Fruit fly (Drosophila melanogaster) whole organism, embryonic: ENCODE data around the gene CG7634.

Experiments
- CG11247 ChIP-seq: fragments of 200-800 bp; sonication (Bioruptor generic); IDR thresholded peaks from 2 replicates; pipeline ENCODE4 v1.3.6; 2022; ENCODE audit warnings: missing biosample characterization, missing genetic modification characterization
- CG11398 ChIP-seq: fragments of 200-800 bp; sonication (Bioruptor generic); optimal IDR thresholded peaks from 2 replicates; lab custom pipeline; 2016; ENCODE audit warnings: missing biosample characterization, missing genetic modification characterization
- CG11696 ChIP-seq: fragments of 200-800 bp; sonication (Bioruptor generic); IDR thresholded peaks from 2 replicates; pipeline ENCODE4 v1.3.6; 2022; ENCODE audit warnings: missing biosample characterization, missing genetic modification characterization
- CG12219 ChIP-seq: fragments of 200-800 bp; sonication (Bioruptor generic); optimal IDR thresholded peaks from 3 replicates; lab custom pipeline; 2018; ENCODE audit warnings: missing biosample characterization, mild to moderate bottlenecking, missing genetic modification characterization
- CG12391 ChIP-seq: fragments of 200-800 bp; sonication (Bioruptor generic); optimal IDR thresholded peaks from 3 replicates; lab custom pipeline; 2018; ENCODE audit warnings: missing biosample characterization, mild to moderate bottlenecking, missing genetic modification characterization, moderate library complexity
- CG13296 ChIP-seq: fragments of 200-800 bp; sonication (Bioruptor generic); optimal IDR thresholded peaks from 3 replicates; lab custom pipeline; 2018; ENCODE audit warnings: missing biosample characterization, mild to moderate bottlenecking, missing genetic modification characterization
- CG14050 ChIP-seq: fragments of 200-800 bp; sonication (Bioruptor generic); IDR thresholded peaks from 3 replicates; pipeline ENCODE4 v1.3.6; 2022; ENCODE audit warnings: missing biosample characterization, missing genetic modification characterization
- CG14441 ChIP-seq: fragments of 200-800 bp; sonication (Bioruptor generic); IDR thresholded peaks from 2 replicates; pipeline ENCODE4 v1.3.6; 2022; ENCODE audit warnings: missing biosample characterization, missing genetic modification characterization
- CG18011 ChIP-seq: fragments of 200-800 bp; sonication (Bioruptor generic); optimal IDR thresholded peaks from 2 replicates; lab custom pipeline; 2017; ENCODE audit warnings: missing biosample characterization, missing genetic modification characterization, mild to moderate bottlenecking, moderate library complexity, missing genotype
- CG18764 ChIP-seq: fragments of 200-800 bp; sonication (Bioruptor generic); optimal IDR thresholded peaks from 3 replicates; lab custom pipeline; 2016; ENCODE audit warnings: missing biosample characterization, missing genetic modification characterization
- CG42726 ChIP-seq: fragments of 200-800 bp; sonication (Bioruptor generic); IDR thresholded peaks from 2 replicates; pipeline ENCODE4 v1.3.6; 2022; ENCODE audit warnings: missing biosample characterization, missing genetic modification characterization; ENCODE audit not compliant: partially characterized antibody
- CG6791 ChIP-seq: fragments of 200-800 bp; sonication (Bioruptor generic); IDR thresholded peaks from 3 replicates; pipeline ENCODE4 v1.3.6; 2022; ENCODE audit warnings: missing biosample characterization, missing genetic modification characterization; ENCODE audit not compliant: partially characterized antibody
- CG7556 ChIP-seq: fragments of 200-800 bp; sonication (Bioruptor generic); optimal IDR thresholded peaks from 2 replicates; lab custom pipeline; 2017; ENCODE audit warnings: missing biosample characterization, mild to moderate bottlenecking, missing genetic modification characterization
- CG9437 ChIP-seq: fragments of 200-800 bp; sonication (Bioruptor generic); optimal IDR thresholded peaks from 2 replicates; lab custom pipeline; 2018; ENCODE audit warnings: missing biosample characterization, mild to moderate bottlenecking, missing genetic modification characterization
- Camta ChIP-seq: fragments of 200-800 bp; sonication (Bioruptor generic); optimal IDR thresholded peaks from 2 replicates; lab custom pipeline; 2016; ENCODE audit warnings: missing biosample characterization, missing genetic modification characterization
- Dip2 ChIP-seq: fragments of 200-800 bp; sonication (Bioruptor generic); IDR thresholded peaks from 2 replicates; pipeline ENCODE4 v1.3.6; 2022; ENCODE audit warnings: missing biosample characterization, missing genetic modification characterization
- Dp ChIP-seq: fragments of 200-800 bp; sonication (Bioruptor generic); optimal IDR thresholded peaks from 2 replicates; lab custom pipeline; 2018; ENCODE audit warnings: missing biosample characterization, mild to moderate bottlenecking, missing genetic modification characterization, moderate library complexity
- Drgx ChIP-seq: fragments of 200-800 bp; sonication (Bioruptor generic); IDR thresholded peaks from 2 replicates; pipeline ENCODE4 v1.3.6; 2022; ENCODE audit warnings: missing biosample characterization, missing genetic modification characterization
- Gug ChIP-seq: fragments of 200-800 bp; sonication (Bioruptor generic); IDR thresholded peaks from 4 replicates; pipeline ENCODE4 v1.3.6; 2022; ENCODE audit warnings: missing biosample characterization, missing genetic modification characterization
- Jarid2 ChIP-seq: fragments of 200-800 bp; sonication (Bioruptor generic); optimal IDR thresholded peaks from 3 replicates; lab custom pipeline; 2017; ENCODE audit warnings: mild to moderate bottlenecking, missing biosample characterization, missing genetic modification reagents, missing genetic modification characterization
- MTF-1 ChIP-seq: fragments of 200-800 bp; sonication (Bioruptor generic); optimal IDR thresholded peaks from 2 replicates; lab custom pipeline; 2018; ENCODE audit warnings: missing biosample characterization, mild to moderate bottlenecking, missing genetic modification characterization, borderline replicate concordance
- Mad ChIP-seq: fragments of 200-800 bp; sonication (Bioruptor generic); optimal IDR thresholded peaks from 2 replicates; lab custom pipeline; 2016; ENCODE audit warnings: missing biosample characterization, missing genetic modification characterization
- Med ChIP-seq: fragments of 200-800 bp; sonication (Bioruptor generic); peaks from one replicate; lab custom pipeline; 2016; ENCODE audit warnings: missing biosample characterization, missing genetic modification characterization, mild to moderate bottlenecking, inconsistent platforms, moderate library complexity
- Pdp1 ChIP-seq, 2 experiments: fragments of 200-800 bp; sonication (Bioruptor generic); optimal IDR thresholded peaks; 3 replicates each; lab custom pipeline; 2016; ENCODE audit warnings: missing biosample characterization in 2 of 2, missing genetic modification characterization in 2 of 2, mild to moderate bottlenecking in 1 of 2, moderate library complexity in 1 of 2
- Sox100B ChIP-seq: fragments of 200-800 bp; sonication (Bioruptor generic); optimal IDR thresholded peaks from 3 replicates; lab custom pipeline; 2018; ENCODE audit warnings: missing biosample characterization, mild to moderate bottlenecking, missing genetic modification characterization
- aop ChIP-seq: fragments of 200-800 bp; sonication (Bioruptor generic); IDR thresholded peaks from 2 replicates; pipeline ENCODE4 v1.3.6; 2022; ENCODE audit warnings: missing biosample characterization, missing genetic modification characterization
- ase ChIP-seq: fragments of 200-800 bp; sonication (Bioruptor generic); IDR thresholded peaks from 3 replicates; pipeline ENCODE4 v1.3.6; 2022; ENCODE audit warnings: missing biosample characterization, missing genetic modification characterization
- ash1 ChIP-seq: fragments of 200-800 bp; sonication (Bioruptor generic); optimal IDR thresholded peaks from 2 replicates; lab custom pipeline; 2018; ENCODE audit warnings: missing biosample characterization, mild to moderate bottlenecking, missing genetic modification characterization
- az2 ChIP-seq: fragments of 200-800 bp; sonication (Bioruptor generic); optimal IDR thresholded peaks from 3 replicates; lab custom pipeline; 2016; ENCODE audit warnings: missing biosample characterization, missing genetic modification characterization
- caup ChIP-seq: fragments of 200-800 bp; sonication (Bioruptor generic); optimal IDR thresholded peaks from 3 replicates; lab custom pipeline; 2017; ENCODE audit warnings: missing biosample characterization, mild to moderate bottlenecking, missing genetic modification characterization, moderate library complexity; ENCODE audit not compliant: severe bottlenecking
- chif ChIP-seq, 2 experiments: fragments of 200-800 bp; sonication (Bioruptor generic); optimal IDR thresholded peaks; 3 replicates each; lab custom pipeline; 2016; ENCODE audit warnings: missing biosample characterization in 2 of 2, missing genetic modification characterization in 2 of 2
- chn ChIP-seq: fragments of 200-800 bp; sonication (Bioruptor generic); optimal IDR thresholded peaks from 2 replicates; lab custom pipeline; 2016; ENCODE audit warnings: missing biosample characterization, missing genetic modification characterization
- dysf ChIP-seq: fragments of 200-800 bp; sonication (Bioruptor generic); IDR thresholded peaks from 3 replicates; pipeline ENCODE4 v1.3.6; 2022; ENCODE audit warnings: missing biosample characterization, missing genetic modification characterization
- fru ChIP-seq: fragments of >200 bp; optimal IDR thresholded peaks from 2 replicates; lab custom pipeline; 2017
- gem ChIP-seq: fragments of 200-800 bp; sonication (Bioruptor generic); optimal IDR thresholded peaks from 2 replicates; lab custom pipeline; 2019; ENCODE audit warnings: missing biosample characterization, mild to moderate bottlenecking, missing genetic modification characterization, moderate library complexity
- ham ChIP-seq: fragments of 200-800 bp; sonication (Bioruptor generic); IDR thresholded peaks from 2 replicates; pipeline ENCODE4 v1.3.6; 2022; ENCODE audit warnings: missing biosample characterization, missing genetic modification characterization
- insv ChIP-seq, 2 experiments: fragments of 200-800 bp; sonication (Bioruptor generic); optimal IDR thresholded peaks; 3 replicates each; lab custom pipeline; 2016 to 2018; ENCODE audit warnings: missing biosample characterization in 2 of 2, missing genetic modification characterization in 2 of 2
- kay ChIP-seq: fragments of 200-800 bp; sonication (Bioruptor generic); optimal IDR thresholded peaks from 2 replicates; lab custom pipeline; 2016; ENCODE audit warnings: missing biosample characterization, missing genetic modification characterization
- ken ChIP-seq: fragments of 200-800 bp; sonication (Bioruptor generic); IDR thresholded peaks from 3 replicates; pipeline ENCODE4 v1.3.6; 2022; ENCODE audit warnings: missing biosample characterization, missing genetic modification characterization
- lilli ChIP-seq: fragments of 200-800 bp; sonication (Bioruptor generic); optimal IDR thresholded peaks from 3 replicates; lab custom pipeline; 2016; ENCODE audit warnings: missing biosample characterization, missing genetic modification characterization
- mam ChIP-seq: fragments of 200-800 bp; sonication (Bioruptor generic); optimal IDR thresholded peaks from 3 replicates; lab custom pipeline; 2016; ENCODE audit warnings: missing biosample characterization, missing genetic modification characterization
- psq ChIP-seq: fragments of 200-800 bp; sonication (Bioruptor generic); optimal IDR thresholded peaks from 2 replicates; lab custom pipeline; 2017; ENCODE audit warnings: missing biosample characterization, missing genetic modification characterization
- repo ChIP-seq: fragments of 200-800 bp; sonication (Bioruptor generic); optimal IDR thresholded peaks from 2 replicates; lab custom pipeline; 2016; ENCODE audit warnings: missing biosample characterization, missing genetic modification characterization
- scrt ChIP-seq: fragments of 200-800 bp; sonication (Bioruptor generic); optimal IDR thresholded peaks from 2 replicates; lab custom pipeline; 2018; ENCODE audit warnings: missing biosample characterization, mild to moderate bottlenecking, missing genetic modification characterization, moderate library complexity
- shn ChIP-seq: fragments of 200-800 bp; sonication (Bioruptor generic); optimal IDR thresholded peaks from 3 replicates; lab custom pipeline; 2016; ENCODE audit warnings: missing biosample characterization, missing genetic modification characterization
- tgo ChIP-seq: fragments of 200-800 bp; sonication (Bioruptor generic); IDR thresholded peaks from 3 replicates; pipeline ENCODE4 v1.3.6; 2022; ENCODE audit warnings: missing biosample characterization, missing genetic modification characterization
- tio ChIP-seq: fragments of 200-800 bp; sonication (Bioruptor generic); optimal IDR thresholded peaks from 2 replicates; lab custom pipeline; 2017; ENCODE audit warnings: missing biosample characterization, missing genetic modification characterization, inconsistent platforms
- trem ChIP-seq: fragments of 200-800 bp; optimal IDR thresholded peaks from 3 replicates; lab custom pipeline; 2019; ENCODE audit warnings: missing biosample characterization, mild to moderate bottlenecking, missing genetic modification characterization, moderate library complexity
- tx ChIP-seq: fragments of 200-800 bp; sonication (Bioruptor generic); optimal IDR thresholded peaks from 2 replicates; lab custom pipeline; 2016; ENCODE audit warnings: missing biosample characterization, missing genetic modification characterization
- unc-4 ChIP-seq: fragments of 200-800 bp; sonication (Bioruptor generic); IDR thresholded peaks from 2 replicates; pipeline ENCODE4 v1.3.6; 2022; ENCODE audit warnings: missing biosample characterization, missing genetic modification characterization; ENCODE audit not compliant: partially characterized antibody
- zen ChIP-seq: fragments of 200-800 bp; sonication (Bioruptor generic); optimal IDR thresholded peaks from 3 replicates; lab custom pipeline; 2018; ENCODE audit warnings: missing biosample characterization, mild to moderate bottlenecking, missing genetic modification characterization, moderate library complexity

The CG7634 gene

DNA sequence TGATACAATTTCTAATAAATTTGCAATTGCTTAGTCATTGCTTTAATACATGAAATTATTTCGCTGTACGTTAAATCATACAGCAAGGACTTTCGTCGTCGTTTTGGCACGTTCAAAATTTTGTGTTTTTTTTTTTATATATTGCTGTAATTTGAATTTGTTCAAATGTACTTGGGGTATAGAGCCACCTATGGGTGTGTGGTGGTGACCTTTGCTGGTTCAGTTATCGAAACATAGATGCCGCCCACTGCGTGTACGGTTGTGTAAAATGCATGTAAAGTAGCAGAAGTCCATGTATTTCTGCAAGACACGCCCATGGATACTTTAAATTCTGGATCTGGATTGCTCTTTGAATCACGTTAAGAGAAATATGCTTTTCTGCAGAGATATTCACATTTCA lies 39.0 kb downstream of the CG7634 start (continued):
- TF ChIP-seq CG11696 (GFP tag; lab: Robert Waterston, UW) (no peak), unc-4 (GFP tag; lab: Robert Waterston, UW) (no peak), aop (GFP tag; lab: Robert Waterston, UW) (peak; percentile 44; the same call in 1 of the 2 replicates), tgo (peak; percentile 59), CG12219 (no peak), gem (tag; lab: Kevin White, UChicago) (no peak), shn (GFP tag; lab: Kevin White, UChicago) (peak; percentile 62), trem (peak; percentile 53), Sox100B (no peak), scrt (no peak), Dp (GFP tag; lab: Kevin White, UChicago) (peak; percentile 57), CG9437 (GFP tag; lab: Kevin White, UChicago) (no peak), Camta (GFP tag; lab: Kevin White, UChicago) (peak; percentile 66), chn (GFP tag; lab: Kevin White, UChicago) (peak; percentile 54), CG6791 (GFP tag; lab: Robert Waterston, UW) (peak; percentile 77), caup (GFP tag; lab: Kevin White, UChicago) (peak; percentile 47), chif (GFP tag; optimal IDR thresholded peaks at IDR 0.05; lab: Kevin White, UChicago) (peak; percentile 40 to 93), CG14441 (peak; percentile 57), ken (GFP tag; lab: Robert Waterston, UW) (peak; percentile 66; the same call in 2 of the 3 replicates), Drgx (GFP tag; lab: Robert Waterston, UW) (no peak), Jarid2 (peak; percentile 72), insv (GFP tag; optimal IDR thresholded peaks at IDR 0.05; lab: Kevin White, UChicago) (peak in 1 of 2 experiments; percentile 62), tx (GFP tag; lab: Kevin White, UChicago) (peak; percentile 4), CG7556 (no peak), ash1 (GFP tag; lab: Kevin White, UChicago) (peak; percentile 1), Gug (GFP tag; lab: Robert Waterston, UW) (peak; percentile 59; the same call in 2 of the 4 replicates), CG11398 (GFP tag; lab: Kevin White, UChicago) (peak; percentile 32), mam (GFP tag; lab: Kevin White, UChicago) (peak; percentile 63), CG14050 (no peak), dysf (GFP tag; lab: Robert Waterston, UW) (peak; percentile 71; the same call in 2 of the 3 replicates), ham (GFP tag; lab: Robert Waterston, UW) (0 out of 2 replicates have a peak, but pooled peaks have one; percentile 23), zen (tag; lab: Kevin White, UChicago) (peak; percentile 55), CG42726 (GFP tag; lab: Robert Waterston, UW) (peak; percentile 84), fru (lab: Kevin White, UChicago) (no peak), psq (peak; percentile 27), Dip2 (GFP tag; lab: Robert Waterston, UW) (peak; percentile 99), Med (peak; percentile 95), lilli (GFP tag; lab: Kevin White, UChicago) (peak; percentile 64), Mad (peak; percentile 52), CG18764 (GFP tag; lab: Kevin White, UChicago) (peak; percentile 52), ase (GFP tag; lab: Robert Waterston, UW) (peak; percentile 79), az2 (peak; percentile 67), CG12391 (tag; lab: Kevin White, UChicago) (peak; percentile 24), Pdp1 (GFP tag; optimal IDR thresholded peaks at IDR 0.05; lab: Kevin White, UChicago) (peak in 1 of 2 experiments; percentile 70), kay (GFP tag; lab: Kevin White, UChicago) (peak; percentile 15), MTF-1 (GFP tag; lab: Kevin White, UChicago) (peak; percentile 7), tio (GFP tag; lab: Kevin White, UChicago) (peak; percentile 17), CG18011 (no peak), repo (GFP tag; lab: Kevin White, UChicago) (peak; percentile 46), CG13296 (no peak), CG11247 (peak; percentile 72)
